Worm (Caenorhabditis elegans) whole organism, late embryonic: ENCODE data around the gene brc-2.

Experiments used
- C38D4.7 ChIP-seq: fragments of 200-800 bp; sonication (Bioruptor generic); optimal IDR thresholded peaks from 2 replicates; lab custom pipeline; 2018; ENCODE audit warnings: mild to moderate bottlenecking, missing genetic modification characterization, moderate library complexity, missing compliant biosample characterization
- F13H6.1 ChIP-seq: sonication (generic microtip); optimal IDR thresholded peaks from 2 replicates; lab custom pipeline; 2016; ENCODE audit warnings: missing genetic modification characterization, missing compliant biosample characterization
- Y22D7AL.16 ChIP-seq: sonication (generic microtip); optimal IDR thresholded peaks from 2 replicates; lab custom pipeline; 2016; ENCODE audit warnings: missing genetic modification characterization, missing compliant biosample characterization
- ahr-1 ChIP-seq: sonication (generic microtip); optimal IDR thresholded peaks from 2 replicates; lab custom pipeline; 2016; ENCODE audit warnings: missing genetic modification characterization, missing compliant biosample characterization
- ceh-14 ChIP-seq: sonication (generic microtip); optimal IDR thresholded peaks from 2 replicates; lab custom pipeline; 2016; ENCODE audit warnings: missing genotype, missing genetic modification characterization, missing compliant biosample characterization
- ceh-2 ChIP-seq: sonication (generic microtip); optimal IDR thresholded peaks from 2 replicates; lab custom pipeline; 2016; ENCODE audit warnings: missing genotype, missing genetic modification characterization, missing compliant biosample characterization
- ceh-22 ChIP-seq: sonication (generic microtip); optimal IDR thresholded peaks from 2 replicates; lab custom pipeline; 2017; ENCODE audit warnings: missing biosample characterization, missing genetic modification characterization
- ceh-24 ChIP-seq: sonication (generic microtip); optimal IDR thresholded peaks from 2 replicates; lab custom pipeline; 2016; ENCODE audit warnings: mild to moderate bottlenecking, missing genetic modification characterization, missing compliant biosample characterization
- ceh-34 ChIP-seq: sonication (generic microtip); optimal IDR thresholded peaks from 2 replicates; lab custom pipeline; 2016; ENCODE audit warnings: mild to moderate bottlenecking, missing genetic modification characterization, missing compliant biosample characterization
- ceh-45 ChIP-seq: fragments of 200-800 bp; sonication (Bioruptor generic); IDR thresholded peaks from 2 replicates; pipeline ENCODE4 v1.3.6; 2022; ENCODE audit warnings: missing genetic modification reagents, missing genetic modification characterization, missing compliant biosample characterization
- ceh-6 ChIP-seq: fragments of 200-800 bp; sonication (Bioruptor generic); optimal IDR thresholded peaks from 2 replicates; lab custom pipeline; 2018; ENCODE audit warnings: mild to moderate bottlenecking, missing genetic modification characterization, missing compliant biosample characterization
- ceh-9 ChIP-seq: sonication (generic microtip); optimal IDR thresholded peaks from 2 replicates; lab custom pipeline; 2016; ENCODE audit warnings: mild to moderate bottlenecking, missing genetic modification characterization, inconsistent platforms, missing compliant biosample characterization
- che-1 ChIP-seq: sonication (generic microtip); optimal IDR thresholded peaks from 2 replicates; lab custom pipeline; 2016; ENCODE audit warnings: mild to moderate bottlenecking, missing genetic modification characterization, missing compliant biosample characterization
- dmd-4 ChIP-seq: sonication (generic microtip); optimal IDR thresholded peaks from 2 replicates; lab custom pipeline; 2016; ENCODE audit warnings: borderline replicate concordance, missing genetic modification characterization, missing compliant biosample characterization
- elt-2 ChIP-seq: sonication (generic microtip); optimal IDR thresholded peaks from 2 replicates; lab custom pipeline; 2016; ENCODE audit warnings: missing genetic modification reagents, missing genetic modification characterization, missing compliant biosample characterization
- ets-4 ChIP-seq: sonication (generic microtip); optimal IDR thresholded peaks from 2 replicates; lab custom pipeline; 2016; ENCODE audit warnings: missing genetic modification characterization, missing compliant biosample characterization
- eyg-1 ChIP-seq: sonication (generic microtip); optimal IDR thresholded peaks from 2 replicates; lab custom pipeline; 2016; ENCODE audit warnings: missing genotype, missing genetic modification characterization, missing compliant biosample characterization
- fkh-10 ChIP-seq: fragments of 150-350 bp; optimal IDR thresholded peaks from 2 replicates; lab custom pipeline; 2014; ENCODE audit warnings: missing biosample characterization, missing genetic modification reagents, missing genetic modification characterization
- hlh-13 ChIP-seq: fragments of 200-800 bp; sonication (Bioruptor generic); optimal IDR thresholded peaks from 2 replicates; lab custom pipeline; 2018; ENCODE audit warnings: mild to moderate bottlenecking, missing genetic modification characterization, missing compliant biosample characterization
- lim-6 ChIP-seq: sonication (generic microtip); optimal IDR thresholded peaks from 2 replicates; lab custom pipeline; 2016; ENCODE audit warnings: missing genetic modification characterization, missing compliant biosample characterization
- nfya-1 ChIP-seq: sonication (generic microtip); optimal IDR thresholded peaks from 2 replicates; lab custom pipeline; 2017; ENCODE audit warnings: missing genetic modification characterization, mild to moderate bottlenecking, missing compliant biosample characterization, antibody characterized with exemption, moderate library complexity
- nhr-11 ChIP-seq: fragments of 150-350 bp; optimal IDR thresholded peaks from 2 replicates; lab custom pipeline; 2014; ENCODE audit warnings: missing biosample characterization, missing genetic modification characterization
- nhr-232 ChIP-seq: sonication (generic microtip); optimal IDR thresholded peaks from 2 replicates; lab custom pipeline; 2016; ENCODE audit warnings: missing genetic modification characterization, missing compliant biosample characterization
- npax-4 ChIP-seq: sonication (generic microtip); optimal IDR thresholded peaks from 2 replicates; lab custom pipeline; 2016; ENCODE audit warnings: missing genetic modification characterization, missing compliant biosample characterization
- odd-2 ChIP-seq: sonication (generic microtip); optimal IDR thresholded peaks from 2 replicates; lab custom pipeline; 2017; ENCODE audit warnings: antibody characterized with exemption, mild to moderate bottlenecking, missing genetic modification characterization, missing compliant biosample characterization
- pat-9 ChIP-seq: fragments of 200-800 bp; sonication (Bioruptor generic); optimal IDR thresholded peaks from 2 replicates; lab custom pipeline; 2018; ENCODE audit warnings: mild to moderate bottlenecking, missing genetic modification characterization, moderate library complexity, missing compliant biosample characterization
- pha-2 ChIP-seq: sonication (generic microtip); optimal IDR thresholded peaks from 2 replicates; lab custom pipeline; 2017; ENCODE audit warnings: mild to moderate bottlenecking, missing genetic modification characterization, missing compliant biosample characterization
- pha-4 ChIP-seq: fragments of 150-350 bp; optimal IDR thresholded peaks from 2 replicates; lab custom pipeline; 2018; ENCODE audit warnings: missing biosample characterization, missing genetic modification reagents, missing genetic modification characterization
- pqm-1 ChIP-seq: sonication (generic microtip); optimal IDR thresholded peaks from 2 replicates; lab custom pipeline; 2016; ENCODE audit warnings: missing genetic modification characterization, missing compliant biosample characterization
- ref-2 ChIP-seq: sonication (generic microtip); optimal IDR thresholded peaks from 2 replicates; lab custom pipeline; 2016; ENCODE audit warnings: missing genetic modification characterization, missing compliant biosample characterization
- tbx-2 ChIP-seq: sonication (generic microtip); optimal IDR thresholded peaks from 2 replicates; lab custom pipeline; 2016; ENCODE audit warnings: missing genetic modification characterization, missing compliant biosample characterization
- ttx-3 ChIP-seq: sonication (generic microtip); optimal IDR thresholded peaks from 2 replicates; lab custom pipeline; 2016; ENCODE audit warnings: missing genetic modification reagents, missing genetic modification characterization, missing compliant biosample characterization
- unc-42 ChIP-seq: sonication (generic microtip); optimal IDR thresholded peaks from 2 replicates; lab custom pipeline; 2016; ENCODE audit warnings: missing genotype, missing genetic modification characterization, missing compliant biosample characterization
- unc-55 ChIP-seq: sonication (generic microtip); optimal IDR thresholded peaks from 2 replicates; lab custom pipeline; 2017; ENCODE audit warnings: missing biosample characterization, missing genetic modification reagents, missing genetic modification characterization

Gene brc-2

ce11 chrIII:6872534-6873150, 30.3 kb downstream of the brc-2 start, which contains the start of gene K04C2.3:
TSS of gene K04C2.3 (plus strand) at chrIII:6873089.
- TF ChIP-seq eyg-1 (tag; lab: Kevin White, UChicago) (no peak), lim-6 (no peak), ceh-22 (tag; lab: Kevin White, UChicago) (no peak)

DNA sequence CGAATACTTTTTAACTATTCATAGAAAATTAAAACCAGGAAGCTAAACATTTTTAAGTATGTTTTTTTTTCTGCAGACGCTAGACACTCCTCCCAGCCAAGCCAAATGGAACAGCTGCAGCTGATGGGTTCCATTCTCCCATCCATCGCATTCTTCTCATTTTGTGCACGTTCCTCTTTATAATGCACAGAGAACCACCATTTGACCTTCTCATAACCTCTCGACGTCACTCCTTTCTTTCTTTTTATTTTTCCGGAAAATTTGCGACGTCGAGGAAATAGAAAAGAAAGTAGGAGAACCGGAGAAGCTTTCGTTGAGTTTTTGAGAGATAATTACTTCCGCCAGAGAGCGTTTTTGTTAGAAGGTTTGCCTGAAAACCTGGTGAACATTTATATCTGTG, 31.2 kb downstream of the brc-2 start:
- TF ChIP-seq ceh-34 (tag; lab: Kevin White, UChicago), result no peak
- no peak for TF ChIP-seq che-1 (tag; lab: Kevin White, UChicago)
- TF ChIP-seq ahr-1 (tag; lab: Kevin White, UChicago), result no peak
- no peak for TF ChIP-seq Y22D7AL.16 (tag; lab: Kevin White, UChicago)
- no peak for TF ChIP-seq F13H6.1 (tag; lab: Kevin White, UChicago)

- TF ChIP-seq unc-55 (GFP tag; lab: Kevin White, UChicago), result peak; percentile 6
- TF ChIP-seq ceh-45 (GFP tag; lab: Robert Waterston, UW), result no peak
Observed at ce11 chrIII:6871067-6871466, 31.8 kb downstream of the brc-2 start.

- TF ChIP-seq pat-9 (tag; lab: Kevin White, UChicago) (no peak), odd-2 (no peak), ceh-45 (GFP tag; lab: Robert Waterston, UW) (no peak), ceh-14 (tag; lab: Kevin White, UChicago) (no peak), ceh-6 (GFP tag; lab: Kevin White, UChicago) (no peak), pha-2 (tag; lab: Kevin White, UChicago) (no peak), hlh-13 (GFP tag; lab: Kevin White, UChicago) (no peak), che-1 (tag; lab: Kevin White, UChicago) (no peak)
- TF ChIP-seq, all 69 proteins: peak for 0
Observed at ce11 chrIII:6869996-6870395, 32.9 kb downstream of the brc-2 start, which contains the start of gene K04C2.8. TSS of gene K04C2.8 (plus strand) at chrIII:6870296.

- no peak for TF ChIP-seq fkh-10 (GFP tag; lab: Kevin White, UChicago)
- TF ChIP-seq ceh-14 (tag; lab: Kevin White, UChicago), result no peak
- TF ChIP-seq elt-2 (tag; lab: Kevin White, UChicago), result peak; percentile 38
- peak; percentile 44 for TF ChIP-seq tbx-2 (tag; lab: Kevin White, UChicago)
- TF ChIP-seq unc-42 (tag; lab: Kevin White, UChicago), result peak; percentile 46
- no peak for TF ChIP-seq ttx-3 (tag; lab: Kevin White, UChicago)
Observed at ce11 chrIII:6869268-6869667, 33.6 kb downstream of the brc-2 start, which contains the start of the genes cra-1 and kbp-1. TSS of gene cra-1 (minus strand) at chrIII:6869460. TSS of gene kbp-1 (plus strand) at chrIII:6869633.

DNA sequence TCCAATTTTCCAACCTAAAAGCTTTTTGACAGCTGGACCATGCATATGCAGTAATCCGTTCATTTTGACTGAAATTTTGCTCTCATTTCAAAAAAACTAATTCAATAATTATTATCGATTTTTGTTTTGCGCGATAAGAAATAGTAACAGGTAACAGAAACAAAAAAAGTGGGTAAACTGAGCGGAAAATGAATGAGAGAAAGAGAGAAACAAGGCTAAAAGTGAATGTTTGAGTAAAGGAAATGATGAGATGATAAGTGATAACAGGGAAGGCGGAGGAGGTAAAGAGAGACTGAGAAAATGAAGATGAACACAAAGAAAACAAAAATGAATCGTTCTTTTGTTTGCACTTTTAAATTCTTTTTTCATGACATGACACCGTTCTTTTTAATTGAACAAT, 39.0 kb downstream of the brc-2 start, which contains the start of gene sma-3:
Gene sma-3, minus strand, starts transcription at position 68 of the 400 bp plus-strand sequence.
- TF ChIP-seq ceh-9 (no peak), elt-2 (tag; lab: Kevin White, UChicago) (peak; percentile 12)
- TF ChIP-seq, all 69 proteins: peak for 1

DNA sequence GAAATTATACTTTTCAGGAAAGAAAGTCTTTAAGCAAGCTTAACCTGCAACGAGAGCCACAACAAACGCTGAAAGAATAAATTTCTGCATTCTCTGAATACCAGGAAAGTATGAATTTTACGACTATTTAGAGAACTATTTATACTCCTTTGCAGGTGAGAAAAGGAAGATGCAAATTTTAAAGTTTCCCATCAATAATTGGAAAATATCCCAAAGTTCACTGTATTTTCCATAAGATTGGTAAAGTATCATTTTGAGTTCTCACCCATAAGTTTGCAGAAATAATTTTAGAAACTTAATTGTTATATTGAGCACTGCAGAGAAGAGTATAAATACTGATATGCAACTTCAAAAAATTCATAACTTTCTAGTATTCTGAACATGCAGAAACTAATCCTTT, 43.4 kb downstream of the brc-2 start, which contains the start of gene clec-158:
Gene clec-158, minus strand, starts transcription at position 101 of the 400 bp plus-strand sequence.
- TF ChIP-seq pha-4 (tag; lab: Kevin White, UChicago), result no peak
- no peak for TF ChIP-seq unc-55 (GFP tag; lab: Kevin White, UChicago)
- no peak for TF ChIP-seq ceh-2
- TF ChIP-seq nhr-11 (tag; lab: Kevin White, UChicago), result no peak
- no peak for TF ChIP-seq nfya-1 (tag; lab: Kevin White, UChicago)
- no peak for TF ChIP-seq lim-6
- no peak for TF ChIP-seq ceh-24 (tag; lab: Kevin White, UChicago)
- no peak for TF ChIP-seq ets-4 (tag; lab: Kevin White, UChicago)
- TF ChIP-seq C38D4.7 (GFP tag; lab: Kevin White, UChicago), result no peak
- TF ChIP-seq ceh-9, result no peak
- TF ChIP-seq ref-2 (tag; lab: Kevin White, UChicago), result no peak
- no peak for TF ChIP-seq pqm-1 (tag; lab: Kevin White, UChicago)
- no peak for TF ChIP-seq dmd-4
- no peak for TF ChIP-seq npax-4 (tag; lab: Kevin White, UChicago)
- TF ChIP-seq nhr-232 (tag; lab: Kevin White, UChicago), result no peak
- TF ChIP-seq ceh-6 (GFP tag; lab: Kevin White, UChicago), result no peak
